Worm (Caenorhabditis elegans): ENCODE data around the gene shc-2.
A peak's percentile ranks its signal among the peaks of the same experiment; 100 is the strongest.

shc-2 gene

ce11 chrII:4945695-4946094 is 23.3 kb upstream of the shc-2 start, which contains the start of the genes gldi-11 and ZK546.2:
Gene gldi-11 (minus strand): TSS chrII:4945789.
Gene ZK546.2 (plus strand): TSS chrII:4946027.
- TF ChIP-seq dao-5 (tag; optimal IDR thresholded peaks at IDR 0.05) (no peak), him-1 (tag; optimal IDR thresholded peaks at IDR 0.05) (no peak), W03F9.2 (tag; optimal IDR thresholded peaks at IDR 0.05) (no peak)

ce11 chrII:4946775-4947174 is 22.2 kb upstream of the shc-2 start:
- TF ChIP-seq him-1 (tag; optimal IDR thresholded peaks at IDR 0.05): no peak
- TF ChIP-seq W03F9.2 (tag; optimal IDR thresholded peaks at IDR 0.05): no peak
- TF ChIP-seq dao-5 (tag; optimal IDR thresholded peaks at IDR 0.05): no peak

- TF ChIP-seq dao-5 (tag; optimal IDR thresholded peaks at IDR 0.05) (no peak), him-1 (tag; optimal IDR thresholded peaks at IDR 0.05) (no peak), W03F9.2 (tag; optimal IDR thresholded peaks at IDR 0.05) (no peak)
These were observed 20.8 kb upstream of the shc-2 start for ce11 chrII:4948118-4948517.

ce11 chrII:4949380-4949950 is 19.5 kb upstream of the shc-2 start, which contains the start of the genes try-1 and zyg-12:
Gene try-1 (minus strand): TSS chrII:4949527.
Gene zyg-12 (plus strand): TSS chrII:4949900.
- no peak for TF ChIP-seq dao-5 (tag; optimal IDR thresholded peaks at IDR 0.05)
- TF ChIP-seq him-1 (tag; optimal IDR thresholded peaks at IDR 0.05): no peak
- no peak for TF ChIP-seq W03F9.2 (tag; optimal IDR thresholded peaks at IDR 0.05)

- no peak for TF ChIP-seq dao-5 (tag; optimal IDR thresholded peaks at IDR 0.05)
- TF ChIP-seq him-1 (tag; optimal IDR thresholded peaks at IDR 0.05): no peak
- no peak for TF ChIP-seq W03F9.2 (tag; optimal IDR thresholded peaks at IDR 0.05)
These were observed 15.7 kb upstream of the shc-2 start, which contains the start of gene ndx-3 for ce11 chrII:4953289-4953688. Gene ndx-3 (plus strand): TSS chrII:4953589.

ce11 chrII:4954099-4954959 is 14.6 kb upstream of the shc-2 start:
- TF ChIP-seq dao-5 (tag; optimal IDR thresholded peaks at IDR 0.05) (no peak), him-1 (tag; optimal IDR thresholded peaks at IDR 0.05) (no peak), W03F9.2 (tag; optimal IDR thresholded peaks at IDR 0.05) (no peak)

- peak; percentile 38 for TF ChIP-seq W03F9.2 (tag; optimal IDR thresholded peaks at IDR 0.05)
- no peak for TF ChIP-seq him-1 (tag; optimal IDR thresholded peaks at IDR 0.05)
These were observed 13.6 kb upstream of the shc-2 start, which contains the start of gene pbs-3 for ce11 chrII:4955353-4955752. Gene pbs-3 (minus strand): TSS chrII:4955427.

ce11 chrII:4959719-4960118 is 9.2 kb upstream of the shc-2 start, which contains the start of gene ulp-2:
Gene ulp-2 (minus strand): TSS chrII:4959876.
- TF ChIP-seq dao-5 (tag; optimal IDR thresholded peaks at IDR 0.05) (no peak), him-1 (tag; optimal IDR thresholded peaks at IDR 0.05) (no peak), W03F9.2 (tag; optimal IDR thresholded peaks at IDR 0.05) (no peak)

- TF ChIP-seq dao-5 (tag; optimal IDR thresholded peaks at IDR 0.05): no peak
- no peak for TF ChIP-seq him-1 (tag; optimal IDR thresholded peaks at IDR 0.05)
- TF ChIP-seq W03F9.2 (tag; optimal IDR thresholded peaks at IDR 0.05): peak; percentile 9
These were observed 8.3 kb upstream of the shc-2 start for ce11 chrII:4960690-4961089.

- TF ChIP-seq him-1 (tag; optimal IDR thresholded peaks at IDR 0.05) (no peak), W03F9.2 (tag; optimal IDR thresholded peaks at IDR 0.05) (no peak), dao-5 (tag; optimal IDR thresholded peaks at IDR 0.05) (no peak)
These were observed 2.4 kb upstream of the shc-2 start for ce11 chrII:4966576-4966975.

- TF ChIP-seq him-1 (tag; optimal IDR thresholded peaks at IDR 0.05) (no peak), dao-5 (tag; optimal IDR thresholded peaks at IDR 0.05) (no peak), W03F9.2 (tag; optimal IDR thresholded peaks at IDR 0.05) (no peak)
These were observed 1.3 kb upstream of the shc-2 start for ce11 chrII:4967636-4968035.

- no peak for TF ChIP-seq him-1 (tag; optimal IDR thresholded peaks at IDR 0.05)
- no peak for TF ChIP-seq W03F9.2 (tag; optimal IDR thresholded peaks at IDR 0.05)
- no peak for TF ChIP-seq dao-5 (tag; optimal IDR thresholded peaks at IDR 0.05)
These were observed 5.5 kb downstream of the shc-2 start for ce11 chrII:4974448-4974951.

ce11 chrII:4975311-4975710 is 6.3 kb downstream of the shc-2 start:
- TF ChIP-seq dao-5 (tag; optimal IDR thresholded peaks at IDR 0.05): no peak
- no peak for TF ChIP-seq W03F9.2 (tag; optimal IDR thresholded peaks at IDR 0.05)
- TF ChIP-seq him-1 (tag; optimal IDR thresholded peaks at IDR 0.05): no peak

Data from whole organism, L4/young adult.